Worm (Caenorhabditis elegans): ENCODE data around the gene F41D9.2.

Gene F41D9.2

DNA sequence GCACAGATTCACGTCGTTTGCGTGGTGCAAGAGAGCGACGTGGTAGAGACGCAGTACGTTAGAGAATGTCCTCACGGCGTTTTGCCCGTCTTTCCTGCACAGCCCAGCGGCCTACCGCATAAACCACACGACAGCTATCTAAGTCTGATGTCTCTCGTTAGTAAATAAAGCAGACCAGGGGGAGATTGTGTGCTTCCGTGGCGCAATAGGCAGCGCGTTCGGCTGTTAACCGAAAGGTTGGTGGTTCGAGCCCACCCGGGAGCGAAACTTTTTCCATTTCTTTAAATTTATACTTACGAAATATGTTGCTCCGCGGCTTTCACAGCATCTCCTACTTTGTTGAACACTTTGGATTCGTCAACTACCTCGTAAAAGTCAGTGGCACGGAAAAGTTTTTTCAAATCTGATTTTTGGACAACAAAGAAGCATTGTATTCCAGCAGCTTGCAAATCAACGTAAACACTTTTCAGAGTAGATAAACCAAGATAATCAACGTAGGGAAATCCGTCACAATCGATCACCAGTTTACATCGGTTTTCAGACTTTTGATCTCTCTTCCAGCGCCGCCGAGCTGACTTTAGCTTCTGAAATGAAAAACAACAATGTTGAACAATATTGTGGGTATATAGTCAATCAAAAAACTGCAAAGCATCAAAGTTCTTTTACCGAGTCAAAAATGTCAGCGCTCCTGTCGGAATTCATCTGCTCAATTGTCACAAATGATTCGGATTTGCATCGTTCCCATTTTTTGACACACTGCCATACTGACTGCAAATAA, 19.8 kb upstream of the F41D9.2 start (continued):
- TF ChIP-seq ztf-28 (GFP tag; IDR thresholded peaks at IDR 0.05) (peak; percentile 87; the same call in 1 of the 2 replicates), F39B2.1 (GFP tag; IDR thresholded peaks at IDR 0.05) (no peak)

DNA sequence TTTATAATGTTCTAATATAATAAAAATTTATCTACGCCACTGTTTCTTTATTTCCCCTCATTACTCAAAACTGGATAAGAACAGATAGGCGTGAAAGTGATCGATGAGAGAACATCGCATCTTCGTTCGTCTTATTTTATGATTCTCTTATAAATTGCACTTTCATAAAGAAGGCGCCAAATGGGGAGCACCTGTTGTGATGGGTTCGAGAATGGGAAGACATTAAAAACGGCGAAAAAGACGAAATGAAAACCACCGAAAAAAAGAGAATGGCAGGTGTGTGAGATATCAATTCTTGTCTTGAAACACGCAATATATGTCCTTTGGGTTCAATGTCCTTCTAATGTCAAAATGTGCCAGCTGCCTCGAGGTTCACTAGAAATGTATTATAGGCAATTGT, 9.5 kb upstream of the F41D9.2 start:
- no peak for TF ChIP-seq K11D2.4 (GFP tag; IDR thresholded peaks at IDR 0.05)
- TF ChIP-seq lin-26 (GFP tag; IDR thresholded peaks at IDR 0.05) = no peak
- no peak for TF ChIP-seq cebp-2 (GFP tag; IDR thresholded peaks at IDR 0.05)
- no peak for TF ChIP-seq sea-2 (GFP tag; IDR thresholded peaks at IDR 0.05)
- TF ChIP-seq unc-62 (GFP tag; optimal IDR thresholded peaks at IDR 0.05) = no peak
- TF ChIP-seq nhr-90 (tag; optimal IDR thresholded peaks at IDR 0.05) = no peak
- no peak for TF ChIP-seq madf-6 (GFP tag; IDR thresholded peaks at IDR 0.05)
- TF ChIP-seq F57A8.1 (GFP tag; optimal IDR thresholded peaks at IDR 0.05) = no peak
- no peak for TF ChIP-seq nfyb-1 (GFP tag; IDR thresholded peaks at IDR 0.05)
- no peak for TF ChIP-seq ceh-100 (GFP tag; IDR thresholded peaks at IDR 0.05)
- no peak for TF ChIP-seq F57C9.4 (tag; optimal IDR thresholded peaks at IDR 0.05)
- TF ChIP-seq C06A6.2 (GFP tag; conservative IDR thresholded peaks at IDR 0.05) = no peak
- TF ChIP-seq akir-1 (GFP tag; optimal IDR thresholded peaks at IDR 0.05) = no peak
- TF ChIP-seq T26A5.8 (tag; optimal IDR thresholded peaks at IDR 0.05) = no peak
- no peak for TF ChIP-seq lsl-1 (GFP tag; optimal IDR thresholded peaks at IDR 0.05)
- no peak for TF ChIP-seq hlh-26 (GFP tag; conservative IDR thresholded peaks at IDR 0.05)

DNA sequence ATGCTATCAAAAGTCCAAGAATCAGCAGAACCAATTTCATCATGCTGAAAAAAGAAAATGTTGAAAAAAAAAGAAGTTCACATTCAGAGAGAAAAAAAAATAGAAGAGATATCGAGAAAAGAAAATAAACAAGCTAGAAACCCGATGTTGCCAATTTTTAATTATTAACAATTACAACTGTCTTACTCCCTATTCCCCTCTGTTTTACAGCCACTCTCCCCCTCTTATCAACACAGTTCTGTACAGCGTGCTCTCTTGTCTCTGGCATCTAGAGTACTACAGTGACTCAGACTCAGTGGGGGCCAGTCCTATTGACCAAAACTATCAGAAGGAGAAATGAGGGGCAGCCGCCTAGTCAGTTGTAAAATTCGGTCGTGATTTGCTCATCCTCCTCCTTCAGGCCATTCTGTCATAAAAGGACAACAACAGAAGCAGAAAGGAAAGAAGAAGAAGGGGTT, 7.8 kb upstream of the F41D9.2 start, which contains the start of gene wrk-1:
Gene wrk-1, minus strand, starts transcription at position 51 of the 458 bp plus-strand sequence.
- TF ChIP-seq nhr-80 (tag; optimal IDR thresholded peaks at IDR 0.05) (peak; percentile 65), D2030.7 (GFP tag; IDR thresholded peaks at IDR 0.05) (no peak), akir-1 (GFP tag; optimal IDR thresholded peaks at IDR 0.05) (no peak), egrh-3 (GFP tag; IDR thresholded peaks at IDR 0.05) (no peak), dox-1 (GFP tag; IDR thresholded peaks at IDR 0.05) (peak; percentile 40; the same call in 1 of the 2 replicates)

DNA sequence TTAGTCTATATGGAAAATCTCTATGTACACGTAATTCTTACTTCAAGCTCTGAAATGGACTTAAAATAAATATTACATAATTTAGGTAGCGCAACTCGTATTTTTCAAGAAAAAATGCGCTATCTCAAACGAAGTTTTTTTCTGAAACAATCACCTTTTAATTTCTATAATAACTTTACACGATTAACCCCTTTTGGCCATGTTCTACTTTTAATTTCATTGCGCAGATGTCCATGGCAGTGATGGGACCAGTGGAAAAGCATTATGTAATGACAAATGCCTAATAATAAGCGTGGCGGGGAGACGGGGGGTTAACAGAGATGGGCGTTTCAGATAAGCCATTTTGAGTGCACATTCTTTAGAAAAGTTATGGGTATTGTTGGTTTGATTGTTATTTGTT, 6.8 kb upstream of the F41D9.2 start:
- TF ChIP-seq efl-1 (GFP tag; optimal IDR thresholded peaks at IDR 0.05) = no peak
- TF ChIP-seq F52B5.7 (tag; optimal IDR thresholded peaks at IDR 0.05) = no peak
- no peak for TF ChIP-seq tlf-1 (GFP tag; optimal IDR thresholded peaks at IDR 0.05)
- no peak for TF ChIP-seq madf-3 (GFP tag; IDR thresholded peaks at IDR 0.05)
- no peak for TF ChIP-seq bed-2 (GFP tag; IDR thresholded peaks at IDR 0.05)
- no peak for TF ChIP-seq let-526 (GFP tag; IDR thresholded peaks at IDR 0.05)
- no peak for TF ChIP-seq lin-35 (GFP tag; optimal IDR thresholded peaks at IDR 0.05)
- TF ChIP-seq gei-17 (GFP tag; optimal IDR thresholded peaks at IDR 0.05) = no peak
- TF ChIP-seq snpc-1.1 (tag; optimal IDR thresholded peaks at IDR 0.05; ENCODE audit: insufficient read depth) = no peak
- no peak for TF ChIP-seq egrh-3 (GFP tag; IDR thresholded peaks at IDR 0.05)
- TF ChIP-seq bed-1 (GFP tag; IDR thresholded peaks at IDR 0.05) = no peak
- no peak for TF ChIP-seq F57C9.4 (tag; optimal IDR thresholded peaks at IDR 0.05)
- no peak for TF ChIP-seq hmg-20 (GFP tag; IDR thresholded peaks at IDR 0.05)
- no peak for TF ChIP-seq T26A5.8 (tag; optimal IDR thresholded peaks at IDR 0.05)
- no peak for TF ChIP-seq lir-1 (GFP tag; conservative IDR thresholded peaks at IDR 0.05)
